Worm (Caenorhabditis elegans) whole organism, late embryonic: ENCODE data around the gene T08G3.11.

Source experiments
- ahr-1 ChIP-seq: sonication (generic microtip); optimal IDR thresholded peaks from 2 replicates; lab custom pipeline; 2016; ENCODE audit warnings: missing genetic modification characterization, missing compliant biosample characterization
- ama-1 ChIP-seq: fragments of 150-350 bp; optimal IDR thresholded peaks from 2 replicates; lab custom pipeline; 2014
- ceh-2 ChIP-seq: sonication (generic microtip); optimal IDR thresholded peaks from 2 replicates; lab custom pipeline; 2016; ENCODE audit warnings: missing genotype, missing genetic modification characterization, missing compliant biosample characterization
- ceh-34 ChIP-seq: sonication (generic microtip); optimal IDR thresholded peaks from 2 replicates; lab custom pipeline; 2016; ENCODE audit warnings: mild to moderate bottlenecking, missing genetic modification characterization, missing compliant biosample characterization
- ceh-6 ChIP-seq: fragments of 200-800 bp; sonication (Bioruptor generic); optimal IDR thresholded peaks from 2 replicates; lab custom pipeline; 2018; ENCODE audit warnings: mild to moderate bottlenecking, missing genetic modification characterization, missing compliant biosample characterization
- eyg-1 ChIP-seq: sonication (generic microtip); optimal IDR thresholded peaks from 2 replicates; lab custom pipeline; 2016; ENCODE audit warnings: missing genotype, missing genetic modification characterization, missing compliant biosample characterization
- fkh-10 ChIP-seq: fragments of 150-350 bp; optimal IDR thresholded peaks from 2 replicates; lab custom pipeline; 2014; ENCODE audit warnings: missing biosample characterization, missing genetic modification reagents, missing genetic modification characterization
- hlh-6 ChIP-seq: sonication (generic microtip); optimal IDR thresholded peaks from 2 replicates; lab custom pipeline; 2016; ENCODE audit warnings: missing genotype, missing genetic modification characterization, missing compliant biosample characterization
- mec-3 ChIP-seq: sonication (generic microtip); optimal IDR thresholded peaks from 2 replicates; lab custom pipeline; 2016; ENCODE audit warnings: borderline replicate concordance, missing genetic modification characterization, missing compliant biosample characterization
- pag-3 ChIP-seq: sonication (generic microtip); optimal IDR thresholded peaks from 2 replicates; lab custom pipeline; 2016; ENCODE audit warnings: missing compliant biosample characterization, missing genetic modification characterization, borderline replicate concordance
- sdc-2 ChIP-seq: sonication (generic microtip); optimal IDR thresholded peaks from 2 replicates; lab custom pipeline; 2016; ENCODE audit warnings: missing genotype, missing genetic modification characterization, missing compliant biosample characterization
- ttx-3 ChIP-seq: sonication (generic microtip); optimal IDR thresholded peaks from 2 replicates; lab custom pipeline; 2016; ENCODE audit warnings: missing genetic modification reagents, missing genetic modification characterization, missing compliant biosample characterization

- TF ChIP-seq fkh-10 (GFP tag; lab: Kevin White, UChicago) = no peak
- TF ChIP-seq mec-3 = no peak
- TF ChIP-seq ttx-3 (tag; lab: Kevin White, UChicago) = no peak
- no peak for TF ChIP-seq sdc-2 (tag; lab: Kevin White, UChicago)
- no peak for TF ChIP-seq pag-3 (tag; lab: Kevin White, UChicago)
- no peak for TF ChIP-seq hlh-6 (tag; lab: Kevin White, UChicago)
- no peak for TF ChIP-seq ama-1 (lab: Kevin White, UChicago)
- no peak for TF ChIP-seq ceh-2 (tag; lab: Kevin White, UChicago)
- no peak for TF ChIP-seq ceh-6
- TF ChIP-seq ceh-34 (tag; lab: Kevin White, UChicago) = no peak
- TF ChIP-seq ahr-1 = no peak
- TF ChIP-seq eyg-1 = no peak
Measured at ce11 chrV:16503164-16503563, 24.0 kb upstream of the T08G3.11 start, which contains the start of gene F36D3.14.
